Worm (Caenorhabditis elegans) whole organism, L4 larva: Measurements from ENCODE around the gene gcy-20.

Source experiments
- F26F4.8 ChIP-seq: fragments of 200-800 bp; sonication (Bioruptor generic); conservative IDR thresholded peaks from 2 replicates; pipeline ENCODE4 v1.3.6; 2022; ENCODE audit warnings: missing genetic modification characterization, missing compliant biosample characterization
- F49E8.2 ChIP-seq: sonication (generic microtip); optimal IDR thresholded peaks from 2 replicates; lab custom pipeline; 2016; ENCODE audit warnings: missing compliant biosample characterization, mild to moderate bottlenecking, missing genetic modification characterization, borderline replicate concordance
- Y105C5A.15 ChIP-seq: fragments of 200-800 bp; sonication (Bioruptor generic); IDR thresholded peaks from 2 replicates; pipeline ENCODE4 v1.3.6; 2022; ENCODE audit warnings: missing genetic modification characterization, missing compliant biosample characterization
- Y5F2A.4 ChIP-seq: fragments of 200-800 bp; sonication (Bioruptor generic); optimal IDR thresholded peaks from 2 replicates; lab custom pipeline; 2018; ENCODE audit warnings: mild to moderate bottlenecking, missing genetic modification characterization, missing compliant biosample characterization
- Y75B8A.6 ChIP-seq: fragments of 200-800 bp; sonication (Bioruptor generic); IDR thresholded peaks from 2 replicates; pipeline ENCODE4 v1.3.6; 2022; ENCODE audit warnings: missing genetic modification reagents, missing genetic modification characterization, missing compliant biosample characterization
- ZK337.2 ChIP-seq: fragments of 200-800 bp; sonication (Bioruptor generic); IDR thresholded peaks from 2 replicates; pipeline ENCODE4 v1.3.6; 2022; ENCODE audit warnings: missing genetic modification reagents, missing genetic modification characterization, missing compliant biosample characterization
- ZK546.5 ChIP-seq, 2 experiments: sonication (generic microtip); optimal IDR thresholded peaks; 2 replicates each; lab custom pipeline; 2017; ENCODE audit warnings: missing biosample characterization in 2 of 2, missing genetic modification characterization in 2 of 2
- aha-1 ChIP-seq: fragments of 150-350 bp; peaks from one replicate; lab custom pipeline; 2014; ENCODE audit warnings: missing biosample characterization, missing genetic modification characterization
- aly-2 ChIP-seq: sonication (generic microtip); optimal IDR thresholded peaks from 2 replicates; lab custom pipeline; 2018; ENCODE audit warnings: missing biosample characterization, missing genetic modification characterization
- ama-1 ChIP-seq: fragments of 150-350 bp; optimal IDR thresholded peaks from 2 replicates; lab custom pipeline; 2014; ENCODE audit warnings: inconsistent platforms, mixed read lengths
- ceh-32 ChIP-seq: sonication (generic microtip); optimal IDR thresholded peaks from 2 replicates; lab custom pipeline; 2016; ENCODE audit warnings: mild to moderate bottlenecking, missing genetic modification characterization, missing compliant biosample characterization; ENCODE audit not compliant: poor library complexity
- ceh-44 ChIP-seq: fragments of 200-800 bp; sonication (Bioruptor generic); IDR thresholded peaks from 2 replicates; pipeline ENCODE4 v1.3.6; 2022; ENCODE audit warnings: missing genetic modification reagents, missing genetic modification characterization, missing compliant biosample characterization
- ces-1 ChIP-seq: fragments of 150-350 bp; sonication (generic microtip); optimal IDR thresholded peaks from 4 replicates; lab custom pipeline; 2014; ENCODE audit warnings: missing biosample characterization, missing genetic modification reagents, missing genetic modification characterization
- duxl-1 ChIP-seq: sonication (generic microtip); optimal IDR thresholded peaks from 2 replicates; lab custom pipeline; 2016; ENCODE audit warnings: mild to moderate bottlenecking, missing genetic modification characterization, moderate library complexity, missing compliant biosample characterization; ENCODE audit not compliant: poor library complexity
- dve-1 ChIP-seq: sonication (generic microtip); optimal IDR thresholded peaks from 2 replicates; lab custom pipeline; 2017; ENCODE audit warnings: antibody characterized with exemption, mild to moderate bottlenecking, missing genetic modification characterization, missing compliant biosample characterization; ENCODE audit not compliant: insufficient read depth
- egl-27 ChIP-seq: sonication (generic microtip); optimal IDR thresholded peaks from 3 replicates; lab custom pipeline; 2017; ENCODE audit warnings: missing biosample characterization, missing genetic modification reagents, missing genetic modification characterization
- fkh-10 ChIP-seq: fragments of 150-350 bp; optimal IDR thresholded peaks from 2 replicates; lab custom pipeline; 2014; ENCODE audit warnings: missing biosample characterization, missing genetic modification reagents, missing genetic modification characterization
- gei-8 ChIP-seq: fragments of 200-800 bp; sonication (Bioruptor generic); optimal IDR thresholded peaks from 2 replicates; lab custom pipeline; 2018; ENCODE audit warnings: mild to moderate bottlenecking, missing genetic modification characterization, missing compliant biosample characterization
- hlh-11 ChIP-seq: fragments of 200-800 bp; sonication (Bioruptor generic); optimal IDR thresholded peaks from 2 replicates; lab custom pipeline; 2018; ENCODE audit warnings: mild to moderate bottlenecking, missing genetic modification characterization, missing compliant biosample characterization
- lin-29 ChIP-seq: fragments of 200-800 bp; sonication (Bioruptor generic); IDR thresholded peaks from 2 replicates; pipeline ENCODE4 v1.3.6; 2022; ENCODE audit warnings: missing genetic modification reagents, missing genetic modification characterization, missing compliant biosample characterization
- lin-39 ChIP-seq: fragments of 150-350 bp; optimal IDR thresholded peaks from 2 replicates; lab custom pipeline; 2014; ENCODE audit warnings: missing biosample characterization, missing genetic modification reagents, missing genetic modification characterization
- madf-5 ChIP-seq, 2 experiments: fragments of 200-800 bp; sonication (Bioruptor generic); IDR thresholded peaks; 2 replicates each; pipeline ENCODE4 v1.3.6; 2022; ENCODE audit warnings: missing compliant biosample characterization in 2 of 2, missing genetic modification characterization in 2 of 2
- mdt-29 ChIP-seq: fragments of 200-800 bp; sonication (Bioruptor generic); IDR thresholded peaks from 2 replicates; pipeline ENCODE4 v1.3.6; 2022; ENCODE audit warnings: missing genetic modification reagents, missing genetic modification characterization, missing compliant biosample characterization
- mep-1 ChIP-seq: fragments of 150-350 bp; sonication (generic microtip); optimal IDR thresholded peaks from 3 replicates; lab custom pipeline; 2014; ENCODE audit warnings: missing biosample characterization, missing genetic modification characterization
- mxl-3 ChIP-seq: fragments of 200-800 bp; sonication (Bioruptor generic); optimal IDR thresholded peaks from 2 replicates; lab custom pipeline; 2018; ENCODE audit warnings: mild to moderate bottlenecking, missing genetic modification characterization, missing compliant biosample characterization
- nhr-10 ChIP-seq: fragments of 150-350 bp; optimal IDR thresholded peaks from 2 replicates; lab custom pipeline; 2014; ENCODE audit warnings: missing biosample characterization, missing genetic modification characterization
- nhr-25 ChIP-seq: sonication (generic microtip); optimal IDR thresholded peaks from 2 replicates; lab custom pipeline; 2017; ENCODE audit warnings: missing genetic modification characterization, mild to moderate bottlenecking, missing compliant biosample characterization, antibody characterized with exemption, moderate library complexity, borderline replicate concordance; ENCODE audit not compliant: insufficient read depth
- nhr-28 ChIP-seq: fragments of 150-350 bp; optimal IDR thresholded peaks from 2 replicates; lab custom pipeline; 2014; ENCODE audit warnings: missing biosample characterization, missing genetic modification characterization
- nhr-41 ChIP-seq: fragments of 200-800 bp; sonication (Bioruptor generic); IDR thresholded peaks from 2 replicates; pipeline ENCODE4 v1.3.6; 2022; ENCODE audit warnings: missing genetic modification reagents, missing genetic modification characterization, missing compliant biosample characterization
- nhr-42 ChIP-seq: fragments of 200-800 bp; sonication (Bioruptor generic); IDR thresholded peaks from 2 replicates; pipeline ENCODE4 v1.3.6; 2022; ENCODE audit warnings: missing genetic modification characterization, missing compliant biosample characterization
- nhr-6 ChIP-seq: fragments of 150-350 bp; optimal IDR thresholded peaks from 2 replicates; lab custom pipeline; 2014; ENCODE audit warnings: missing biosample characterization, missing genetic modification characterization
- php-3 ChIP-seq: fragments of 200-800 bp; sonication (Bioruptor generic); IDR thresholded peaks from 2 replicates; pipeline ENCODE4 v1.3.6; 2022; ENCODE audit warnings: missing genetic modification reagents, missing genetic modification characterization, missing compliant biosample characterization
- saeg-2 ChIP-seq: fragments of 200-800 bp; sonication (Bioruptor generic); IDR thresholded peaks from 2 replicates; pipeline ENCODE4 v1.3.6; 2022; ENCODE audit warnings: missing genetic modification reagents, missing genetic modification characterization, missing compliant biosample characterization
- skn-1 ChIP-seq: fragments of 150-350 bp; optimal IDR thresholded peaks from 2 replicates; lab custom pipeline; 2014; ENCODE audit warnings: missing biosample characterization, missing genetic modification characterization
- snpc-4 ChIP-seq: fragments of 150-350 bp; optimal IDR thresholded peaks from 2 replicates; lab custom pipeline; 2014; ENCODE audit warnings: missing biosample characterization, missing genetic modification characterization
- unc-130 ChIP-seq: sonication (generic microtip); optimal IDR thresholded peaks from 2 replicates; lab custom pipeline; 2016; ENCODE audit warnings: missing genetic modification reagents, missing genetic modification characterization, missing compliant biosample characterization
- zfp-3 ChIP-seq: fragments of 200-800 bp; sonication (Bioruptor generic); conservative IDR thresholded peaks from 2 replicates; pipeline ENCODE4 v1.3.6; 2022; ENCODE audit warnings: missing genetic modification reagents, missing genetic modification characterization, missing compliant biosample characterization
- zip-11 ChIP-seq: fragments of 200-800 bp; sonication (Bioruptor generic); IDR thresholded peaks from 2 replicates; pipeline ENCODE4 v1.3.6; 2022; ENCODE audit warnings: missing genetic modification characterization, missing compliant biosample characterization
- zip-2 ChIP-seq: fragments of 150-350 bp; optimal IDR thresholded peaks from 2 replicates; lab custom pipeline; 2014; ENCODE audit warnings: missing biosample characterization, missing genetic modification characterization
- ztf-11 ChIP-seq: fragments of 150-350 bp; optimal IDR thresholded peaks from 2 replicates; lab custom pipeline; 2014; ENCODE audit warnings: missing biosample characterization, missing genetic modification characterization

gcy-20 gene

DNA sequence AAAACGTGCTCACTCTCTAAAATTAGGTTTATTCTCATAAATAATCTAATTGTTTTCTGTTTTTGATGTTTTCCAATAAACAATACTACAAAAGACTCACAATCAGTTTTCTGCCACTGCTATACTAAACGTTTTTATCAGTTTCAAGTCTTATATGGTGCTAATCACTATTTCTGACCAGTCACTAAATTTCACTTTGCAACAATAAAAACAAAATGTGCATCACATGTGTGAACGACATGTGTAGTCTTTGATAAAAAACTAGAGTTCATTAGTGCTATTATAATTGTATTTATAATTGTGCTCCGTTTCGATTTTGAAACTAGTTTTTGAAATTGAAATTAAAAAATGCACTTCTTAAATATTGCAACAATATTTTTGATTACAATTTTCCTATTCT lies 24.3 kb upstream of the gcy-20 start, which contains the start of gene cyp-37B1 (continued):
- TF ChIP-seq ZK546.5 (tag; optimal IDR thresholded peaks at IDR 0.05; lab: Kevin White, UChicago) = no peak
- no peak for TF ChIP-seq madf-5 (GFP tag; IDR thresholded peaks at IDR 0.05; lab: Robert Waterston, UW)
- no peak for TF ChIP-seq fkh-10 (GFP tag; lab: Kevin White, UChicago)
- TF ChIP-seq dve-1 (tag; lab: Kevin White, UChicago) = peak; percentile 87
- TF ChIP-seq php-3 = peak; percentile 82
- no peak for TF ChIP-seq Y105C5A.15 (GFP tag; lab: Robert Waterston, UW)
- TF ChIP-seq saeg-2 (GFP tag; lab: Robert Waterston, UW) = no peak
- TF ChIP-seq unc-130 = no peak
- no peak for TF ChIP-seq nhr-41

DNA sequence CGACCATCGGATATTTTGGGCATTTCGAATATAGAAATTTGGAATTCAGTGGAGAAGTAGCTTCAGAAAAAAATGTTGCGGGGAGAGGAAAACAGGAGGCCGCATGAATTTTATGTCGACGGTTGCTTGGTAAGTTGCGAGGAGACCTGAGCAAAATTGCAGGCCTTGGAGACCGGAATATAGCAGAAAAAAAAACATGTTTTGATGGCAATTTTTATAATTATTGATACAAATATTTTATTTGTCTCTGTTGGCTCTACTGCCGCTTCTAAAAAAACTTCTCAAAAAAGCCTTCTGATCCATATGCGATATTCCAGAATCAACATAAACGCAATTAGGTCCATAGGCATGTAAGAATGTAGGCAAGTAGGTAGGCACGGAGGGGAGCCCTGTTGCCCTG lies 21.8 kb upstream of the gcy-20 start, which contains the start of gene pacl-1:
pacl-1 (minus strand) TSS at position 101 of the 400 bp plus-strand sequence.
- no peak for TF ChIP-seq ces-1 (GFP tag; lab: Kevin White, UChicago)
- no peak for TF ChIP-seq aly-2 (tag; lab: Kevin White, UChicago)
- no peak for TF ChIP-seq mdt-29 (GFP tag; lab: Robert Waterston, UW)
- TF ChIP-seq mxl-3 (GFP tag; lab: Kevin White, UChicago) = no peak
- TF ChIP-seq ceh-32 (tag; lab: Kevin White, UChicago) = no peak
- no peak for TF ChIP-seq nhr-6 (tag; lab: Kevin White, UChicago)
- no peak for TF ChIP-seq duxl-1
- TF ChIP-seq egl-27 (tag; lab: Kevin White, UChicago) = no peak
- no peak for TF ChIP-seq nhr-42
- TF ChIP-seq mep-1 (tag; lab: Kevin White, UChicago) = no peak
- TF ChIP-seq ama-1 (lab: Kevin White, UChicago) = no peak
- TF ChIP-seq Y75B8A.6 (GFP tag; lab: Robert Waterston, UW) = no peak
- no peak for TF ChIP-seq lin-39
- TF ChIP-seq, all 104 proteins: peak for 0

DNA sequence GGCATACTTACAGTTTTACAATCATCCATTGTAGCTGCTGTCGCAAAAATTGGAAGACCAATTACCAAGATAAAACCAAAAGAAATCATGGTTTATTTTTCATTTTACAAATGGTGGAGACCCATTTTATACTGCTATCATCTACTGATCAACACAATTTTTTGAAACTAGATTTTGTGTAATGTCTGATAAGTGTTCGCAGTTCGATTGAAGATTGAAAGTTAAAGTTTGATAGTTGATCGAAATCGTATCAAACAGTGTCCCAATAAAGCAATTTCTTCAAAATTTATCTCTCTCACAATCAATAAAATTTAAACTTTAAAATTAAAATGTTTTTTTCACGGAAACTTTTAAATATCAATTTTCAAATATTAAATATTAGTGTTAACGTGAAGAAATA lies 17.5 kb upstream of the gcy-20 start, which contains the start of gene T13F3.6:
T13F3.6 (minus strand) TSS at position 101 of the 400 bp plus-strand sequence.
- no peak for TF ChIP-seq zip-11 (GFP tag; lab: Robert Waterston, UW)
- no peak for TF ChIP-seq ceh-44
- TF ChIP-seq nhr-25 = no peak
- TF ChIP-seq skn-1 = no peak
- TF ChIP-seq nhr-42 = no peak
- TF ChIP-seq F49E8.2 (tag; lab: Kevin White, UChicago) = no peak
- no peak for TF ChIP-seq zfp-3 (GFP tag; lab: Robert Waterston, UW)
- TF ChIP-seq nhr-28 = no peak
- no peak for TF ChIP-seq gei-8 (GFP tag; lab: Kevin White, UChicago)
- no peak for TF ChIP-seq ZK337.2 (GFP tag; lab: Robert Waterston, UW)
- no peak for TF ChIP-seq nhr-6 (tag; lab: Kevin White, UChicago)
- TF ChIP-seq nhr-41 = no peak
- TF ChIP-seq mxl-3 (GFP tag; lab: Kevin White, UChicago) = no peak
- no peak for TF ChIP-seq hlh-11 (tag; lab: Kevin White, UChicago)
- TF ChIP-seq Y5F2A.4 (GFP tag; lab: Kevin White, UChicago) = no peak
- no peak for TF ChIP-seq lin-29 (GFP tag; lab: Robert Waterston, UW)
- no peak for TF ChIP-seq zip-2 (tag; lab: Kevin White, UChicago)
- TF ChIP-seq snpc-4 (tag; lab: Kevin White, UChicago) = no peak

DNA sequence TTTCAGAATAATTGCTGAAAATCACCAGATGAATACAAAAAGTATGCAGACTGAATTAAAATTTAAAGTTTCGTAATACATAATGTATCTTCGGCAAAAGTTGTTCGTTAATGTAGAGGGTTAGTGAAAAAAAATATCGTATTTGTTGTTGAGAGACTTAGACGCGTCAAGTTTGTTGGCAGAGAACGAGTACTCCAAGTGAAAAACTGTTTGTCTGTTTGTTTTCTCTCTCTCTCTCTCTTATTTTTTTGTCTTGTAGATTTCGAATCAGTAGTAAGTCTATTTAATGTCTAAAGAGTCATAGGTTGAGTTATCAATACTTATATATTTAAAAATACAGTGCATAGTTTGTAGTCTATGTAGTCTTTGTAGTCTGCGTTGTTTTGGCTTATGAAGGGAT lies 16.0 kb upstream of the gcy-20 start, which contains the start of the genes fbxa-2 and T13F3.8:
fbxa-2 (minus strand) TSS at position 101 of the 400 bp plus-strand sequence.
T13F3.8 (plus strand) TSS at position 245 of the 400 bp plus-strand sequence.
- TF ChIP-seq nhr-10 (tag; lab: Kevin White, UChicago) = no peak
- no peak for TF ChIP-seq F26F4.8
- no peak for TF ChIP-seq aha-1 (tag; lab: Kevin White, UChicago)
- TF ChIP-seq zfp-3 (GFP tag; lab: Robert Waterston, UW) = 0 out of 2 replicates have a peak, but pooled peaks have one; percentile 15
- TF ChIP-seq nhr-28 = peak; percentile 39
- TF ChIP-seq ztf-11 (tag; lab: Kevin White, UChicago) = no peak
